Fruit fly (Drosophila melanogaster) whole organism, embryonic: ENCODE measurements around the gene haf.
A peak's percentile ranks its signal among the peaks of the same experiment; 100 is the strongest.

Experiments
- Blimp-1 ChIP-seq: fragments of 200-800 bp; sonication (Bioruptor generic); optimal IDR thresholded peaks from 3 replicates; lab custom pipeline; 2018; ENCODE audit warnings: missing biosample characterization, missing genetic modification characterization, mild to moderate bottlenecking, moderate library complexity, missing genetic modification reagents
- CG11085 ChIP-seq: fragments of 200-800 bp; sonication (Bioruptor generic); IDR thresholded peaks from 2 replicates; pipeline ENCODE4 v1.3.6; 2022; ENCODE audit warnings: missing biosample characterization, missing genetic modification characterization
- CG11093 ChIP-seq: fragments of 200-800 bp; sonication (Bioruptor generic); IDR thresholded peaks from 3 replicates; pipeline ENCODE4 v1.3.6; 2022; ENCODE audit warnings: missing biosample characterization, missing genetic modification characterization
- CG11723 ChIP-seq: fragments of 200-800 bp; sonication (Bioruptor generic); optimal IDR thresholded peaks from 2 replicates; lab custom pipeline; 2017; ENCODE audit warnings: missing biosample characterization, mild to moderate bottlenecking, missing genetic modification characterization
- CG13123 ChIP-seq: fragments of 200-800 bp; sonication (Bioruptor generic); optimal IDR thresholded peaks from 2 replicates; lab custom pipeline; 2016; ENCODE audit warnings: missing biosample characterization, missing genetic modification characterization
- CG13287 ChIP-seq: fragments of 200-800 bp; sonication (Bioruptor generic); IDR thresholded peaks from 2 replicates; pipeline ENCODE4 v1.3.6; 2022; ENCODE audit warnings: missing biosample characterization, missing genetic modification characterization; ENCODE audit not compliant: partially characterized antibody
- CG13894 ChIP-seq: fragments of 200-800 bp; sonication (Bioruptor generic); optimal IDR thresholded peaks from 3 replicates; lab custom pipeline; 2018; ENCODE audit warnings: missing biosample characterization, mild to moderate bottlenecking, missing genetic modification characterization, moderate library complexity
- CG15269 ChIP-seq: fragments of 200-800 bp; sonication (Bioruptor generic); optimal IDR thresholded peaks from 2 replicates; lab custom pipeline; 2018; ENCODE audit warnings: missing biosample characterization, mild to moderate bottlenecking, missing genetic modification characterization, moderate library complexity
- CG17328 ChIP-seq: fragments of 200-800 bp; sonication (Bioruptor generic); IDR thresholded peaks from 2 replicates; pipeline ENCODE4 v1.3.6; 2022; ENCODE audit warnings: missing biosample characterization, missing genetic modification characterization
- CG17361 ChIP-seq: fragments of 200-800 bp; sonication (Bioruptor generic); IDR thresholded peaks from 3 replicates; pipeline ENCODE4 v1.3.6; 2022; ENCODE audit warnings: missing biosample characterization, missing genetic modification characterization
- CG18619 ChIP-seq: fragments of 200-800 bp; sonication (Bioruptor generic); optimal IDR thresholded peaks from 3 replicates; lab custom pipeline; 2017; ENCODE audit warnings: missing biosample characterization, mild to moderate bottlenecking, missing genetic modification characterization
- CG3163 ChIP-seq: fragments of 200-800 bp; sonication (Bioruptor generic); optimal IDR thresholded peaks from 3 replicates; lab custom pipeline; 2016; ENCODE audit warnings: missing biosample characterization, missing genetic modification characterization
- CG33557 ChIP-seq: fragments of 200-800 bp; sonication (Bioruptor generic); optimal IDR thresholded peaks from 2 replicates; lab custom pipeline; 2019; ENCODE audit warnings: missing biosample characterization, mild to moderate bottlenecking, missing genetic modification characterization, moderate library complexity
- CG4404 ChIP-seq: fragments of 200-800 bp; sonication (Bioruptor generic); IDR thresholded peaks from 2 replicates; pipeline ENCODE4 v1.3.6; 2022; ENCODE audit warnings: missing biosample characterization, missing genetic modification characterization
- CG4730 ChIP-seq: fragments of 200-800 bp; sonication (Bioruptor generic); IDR thresholded peaks from 2 replicates; pipeline ENCODE4 v1.3.6; 2022; ENCODE audit warnings: missing biosample characterization, missing genetic modification characterization
- CG4854 ChIP-seq: fragments of 200-800 bp; sonication (Bioruptor generic); optimal IDR thresholded peaks from 2 replicates; lab custom pipeline; 2016; ENCODE audit warnings: missing biosample characterization, missing genetic modification characterization, inconsistent platforms
- CG6175 ChIP-seq: fragments of 200-800 bp; sonication (Bioruptor generic); IDR thresholded peaks from 3 replicates; pipeline ENCODE4 v1.3.6; 2022; ENCODE audit warnings: missing biosample characterization, missing genetic modification characterization
- CG9727 ChIP-seq: fragments of 200-800 bp; sonication (Bioruptor generic); optimal IDR thresholded peaks from 3 replicates; lab custom pipeline; 2017; ENCODE audit warnings: missing biosample characterization, mild to moderate bottlenecking, missing genetic modification characterization
- CG9876 ChIP-seq: fragments of 200-800 bp; sonication (Bioruptor generic); optimal IDR thresholded peaks from 2 replicates; lab custom pipeline; 2016; ENCODE audit warnings: missing biosample characterization, missing genetic modification characterization
- Dip2 ChIP-seq: fragments of 200-800 bp; sonication (Bioruptor generic); IDR thresholded peaks from 2 replicates; pipeline ENCODE4 v1.3.6; 2022; ENCODE audit warnings: missing biosample characterization, missing genetic modification characterization
- Eip74EF ChIP-seq, 2 experiments: fragments of 200-800 bp in 1 of 2; fragments of >200 bp in 1 of 2; sonication (Bioruptor generic) in 1 of 2; optimal IDR thresholded peaks; 2 replicates each; lab custom pipeline; 2017 to 2019; ENCODE audit warnings: missing biosample characterization in 2 of 2, missing genetic modification characterization in 2 of 2, mild to moderate bottlenecking in 1 of 2, moderate library complexity in 1 of 2
- Elba2 ChIP-seq: fragments of 200-800 bp; sonication (Bioruptor generic); optimal IDR thresholded peaks from 3 replicates; lab custom pipeline; 2016; ENCODE audit warnings: missing biosample characterization, missing genetic modification characterization
- GATAe ChIP-seq: fragments of 200-800 bp; sonication (Bioruptor generic); conservative IDR thresholded peaks from 2 replicates; pipeline ENCODE4 v1.3.6; 2022; ENCODE audit warnings: missing biosample characterization, missing genetic modification characterization
- H2.0 ChIP-seq: fragments of 200-800 bp; sonication (Bioruptor generic); IDR thresholded peaks from 2 replicates; pipeline ENCODE4 v1.3.6; 2022; ENCODE audit warnings: missing biosample characterization, missing genetic modification characterization
- HmgD ChIP-seq: fragments of 200-800 bp; sonication (Bioruptor generic); optimal IDR thresholded peaks from 3 replicates; lab custom pipeline; 2016; ENCODE audit warnings: missing biosample characterization, missing genetic modification characterization
- Neu2 ChIP-seq: fragments of 200-800 bp; sonication (Bioruptor generic); optimal IDR thresholded peaks from 3 replicates; lab custom pipeline; 2016; ENCODE audit warnings: missing biosample characterization, missing genetic modification characterization, borderline replicate concordance
- Nf-YB ChIP-seq: fragments of 200-800 bp; sonication (Bioruptor generic); optimal IDR thresholded peaks from 3 replicates; lab custom pipeline; 2019; ENCODE audit warnings: missing biosample characterization, mild to moderate bottlenecking, missing genetic modification characterization, moderate library complexity
- Nf-YC ChIP-seq: fragments of 200-800 bp; optimal IDR thresholded peaks from 3 replicates; lab custom pipeline; 2019; ENCODE audit warnings: missing biosample characterization, mild to moderate bottlenecking, missing genetic modification characterization, moderate library complexity
- Oli ChIP-seq: fragments of 200-800 bp; sonication (Bioruptor generic); optimal IDR thresholded peaks from 2 replicates; lab custom pipeline; 2018; ENCODE audit warnings: missing biosample characterization, mild to moderate bottlenecking, missing genetic modification characterization, moderate library complexity
- Ssrp ChIP-seq: fragments of 200-800 bp; sonication (Bioruptor generic); optimal IDR thresholded peaks from 2 replicates; lab custom pipeline; 2018; ENCODE audit warnings: missing biosample characterization, mild to moderate bottlenecking, missing genetic modification characterization, moderate library complexity
- bbx ChIP-seq: fragments of 200-800 bp; sonication (Bioruptor generic); IDR thresholded peaks from 2 replicates; pipeline ENCODE4 v1.3.6; 2022; ENCODE audit warnings: missing biosample characterization, missing genetic modification characterization; ENCODE audit not compliant: partially characterized antibody
- btn ChIP-seq: fragments of 200-800 bp; sonication (Bioruptor generic); optimal IDR thresholded peaks from 2 replicates; lab custom pipeline; 2016; ENCODE audit warnings: missing biosample characterization, missing genetic modification characterization
- dysf ChIP-seq: fragments of 200-800 bp; sonication (Bioruptor generic); IDR thresholded peaks from 3 replicates; pipeline ENCODE4 v1.3.6; 2022; ENCODE audit warnings: missing biosample characterization, missing genetic modification characterization
- ewg ChIP-seq: fragments of 200-800 bp; sonication (Bioruptor generic); optimal IDR thresholded peaks from 3 replicates; lab custom pipeline; 2017; ENCODE audit warnings: mild to moderate bottlenecking, missing biosample characterization, missing genetic modification reagents, missing genetic modification characterization
- fd102C ChIP-seq: fragments of 200-800 bp; sonication (Bioruptor generic); optimal IDR thresholded peaks from 2 replicates; lab custom pipeline; 2018; ENCODE audit warnings: missing biosample characterization, mild to moderate bottlenecking, missing genetic modification characterization, moderate library complexity
- ind ChIP-seq: fragments of 200-800 bp; sonication (Bioruptor generic); optimal IDR thresholded peaks from 3 replicates; lab custom pipeline; 2016; ENCODE audit warnings: missing biosample characterization, missing genetic modification characterization
- kay ChIP-seq: fragments of 200-800 bp; sonication (Bioruptor generic); optimal IDR thresholded peaks from 2 replicates; lab custom pipeline; 2016; ENCODE audit warnings: missing biosample characterization, missing genetic modification characterization
- nerfin-2 ChIP-seq: fragments of 200-800 bp; sonication (Bioruptor generic); IDR thresholded peaks from 2 replicates; pipeline ENCODE4 v1.3.6; 2022; ENCODE audit warnings: missing biosample characterization, missing genetic modification characterization; ENCODE audit not compliant: partially characterized antibody
- onecut ChIP-seq: fragments of 200-800 bp; sonication (Bioruptor generic); IDR thresholded peaks from 2 replicates; pipeline ENCODE4 v1.3.6; 2022; ENCODE audit warnings: missing biosample characterization, missing genetic modification characterization
- pros ChIP-seq: fragments of 200-800 bp; sonication (Bioruptor generic); optimal IDR thresholded peaks from 3 replicates; lab custom pipeline; 2019; ENCODE audit warnings: missing biosample characterization, mild to moderate bottlenecking, missing genetic modification characterization, moderate library complexity
- pzg ChIP-seq: fragments of 200-800 bp; sonication (Bioruptor generic); optimal IDR thresholded peaks from 3 replicates; lab custom pipeline; 2018; ENCODE audit warnings: missing biosample characterization, mild to moderate bottlenecking, missing genetic modification characterization, moderate library complexity
- scrt ChIP-seq: fragments of 200-800 bp; sonication (Bioruptor generic); optimal IDR thresholded peaks from 2 replicates; lab custom pipeline; 2018; ENCODE audit warnings: missing biosample characterization, mild to moderate bottlenecking, missing genetic modification characterization, moderate library complexity
- sd ChIP-seq: fragments of 200-800 bp; sonication (Bioruptor generic); optimal IDR thresholded peaks from 3 replicates; lab custom pipeline; 2018; ENCODE audit warnings: missing biosample characterization, mild to moderate bottlenecking, missing genetic modification characterization, moderate library complexity
- sens-2 ChIP-seq: fragments of 200-800 bp; sonication (Bioruptor generic); IDR thresholded peaks from 2 replicates; pipeline ENCODE4 v1.3.6; 2022; ENCODE audit warnings: missing biosample characterization, missing genetic modification characterization
- sima ChIP-seq: fragments of 200-800 bp; sonication (Bioruptor generic); optimal IDR thresholded peaks from 2 replicates; lab custom pipeline; 2016; ENCODE audit warnings: missing biosample characterization, missing genetic modification characterization
- slbo ChIP-seq: fragments of 200-800 bp; sonication (Bioruptor generic); IDR thresholded peaks from 2 replicates; pipeline ENCODE4 v1.3.6; 2022; ENCODE audit warnings: missing biosample characterization, missing genetic modification characterization
- stc ChIP-seq: fragments of 200-800 bp; sonication (Bioruptor generic); IDR thresholded peaks from 2 replicates; pipeline ENCODE4 v1.3.6; 2022; ENCODE audit warnings: missing biosample characterization, missing genetic modification characterization
- toy ChIP-seq: fragments of 200-800 bp; sonication (Bioruptor generic); IDR thresholded peaks from 2 replicates; pipeline ENCODE4 v1.3.6; 2022; ENCODE audit warnings: missing biosample characterization, missing genetic modification characterization
- trh ChIP-seq: fragments of 200-800 bp; sonication (Bioruptor generic); optimal IDR thresholded peaks from 2 replicates; lab custom pipeline; 2016; ENCODE audit warnings: missing biosample characterization, missing genetic modification characterization
- twi ChIP-seq: fragments of 200-800 bp; optimal IDR thresholded peaks from 2 replicates; lab custom pipeline; 2019; ENCODE audit warnings: missing biosample characterization, mild to moderate bottlenecking, missing genetic modification characterization, moderate library complexity
- vvl ChIP-seq: fragments of 200-800 bp; sonication (Bioruptor generic); IDR thresholded peaks from 2 replicates; pipeline ENCODE4 v1.3.6; 2022; ENCODE audit warnings: missing biosample characterization, missing genetic modification characterization

The haf gene

dm6 chr2L:1615753-1616152, 60.8 kb downstream of the haf start (continued):
- TF ChIP-seq CG11085 (GFP tag; lab: Robert Waterston, UW) (no peak; the same call in 1 of the 2 replicates), CG9876 (GFP tag; lab: Kevin White, UChicago) (no peak), CG33557 (GFP tag; lab: Kevin White, UChicago) (no peak), Elba2 (GFP tag; lab: Kevin White, UChicago) (no peak), CG3163 (GFP tag; lab: Kevin White, UChicago) (no peak), vvl (GFP tag; lab: Robert Waterston, UW) (peak; percentile 82), fd102C (GFP tag; lab: Kevin White, UChicago) (no peak), CG9727 (GFP tag; lab: Kevin White, UChicago) (peak; percentile 65), scrt (GFP tag; lab: Kevin White, UChicago) (peak; percentile 64), nerfin-2 (GFP tag; lab: Robert Waterston, UW) (no peak), CG17361 (peak; percentile 59; the same call in 2 of the 3 replicates), CG13287 (GFP tag; lab: Robert Waterston, UW) (no peak), Nf-YC (no peak), CG17328 (GFP tag; lab: Robert Waterston, UW) (peak; percentile 61; the same call in 1 of the 2 replicates), trh (GFP tag; lab: Kevin White, UChicago) (no peak), Oli (tag; lab: Kevin White, UChicago) (peak; percentile 67), Neu2 (no peak), pzg (no peak), CG4730 (GFP tag; lab: Robert Waterston, UW) (peak; percentile 49), bbx (no peak), CG11093 (GFP tag; lab: Robert Waterston, UW) (peak; percentile 58; the same call in 1 of the 3 replicates), CG15269 (tag; lab: Kevin White, UChicago) (peak; percentile 60), Eip74EF (GFP tag; optimal IDR thresholded peaks at IDR 0.05; lab: Kevin White, UChicago) (peak in 1 of 2 experiments; percentile 47), ind (GFP tag; lab: Kevin White, UChicago) (peak; percentile 71), pros (GFP tag; lab: Kevin White, UChicago) (peak; percentile 39), H2.0 (GFP tag; lab: Robert Waterston, UW) (peak; percentile 52; the same call in 1 of the 2 replicates), CG11723 (GFP tag; lab: Kevin White, UChicago) (peak; percentile 40), Dip2 (GFP tag; lab: Robert Waterston, UW) (no peak), sd (tag; lab: Kevin White, UChicago) (peak; percentile 19), CG4404 (GFP tag; lab: Robert Waterston, UW) (no peak), toy (GFP tag; lab: Robert Waterston, UW) (no peak), btn (GFP tag; lab: Kevin White, UChicago) (peak; percentile 53), Ssrp (tag; lab: Kevin White, UChicago) (peak; percentile 61), onecut (peak; percentile 55), GATAe (GFP tag; lab: Robert Waterston, UW) (no peak), HmgD (GFP tag; lab: Kevin White, UChicago) (no peak), slbo (GFP tag; lab: Robert Waterston, UW) (peak; percentile 71), stc (GFP tag; lab: Robert Waterston, UW) (peak; percentile 64), ewg (peak; percentile 25), dysf (GFP tag; lab: Robert Waterston, UW) (peak; percentile 80), Blimp-1 (peak; percentile 73), CG13123 (GFP tag; lab: Kevin White, UChicago) (no peak), Nf-YB (GFP tag; lab: Kevin White, UChicago) (peak; percentile 31), twi (tag; lab: Kevin White, UChicago) (no peak), CG4854 (GFP tag; lab: Kevin White, UChicago) (peak; percentile 19), CG13894 (tag; lab: Kevin White, UChicago) (peak; percentile 45), CG6175 (GFP tag; lab: Robert Waterston, UW) (no peak; the same call in 2 of the 3 replicates), sima (GFP tag; lab: Kevin White, UChicago) (no peak), CG18619 (GFP tag; lab: Kevin White, UChicago) (peak; percentile 48), sens-2 (GFP tag; lab: Robert Waterston, UW) (0 out of 2 replicates have a peak, but pooled peaks have one; percentile 37), kay (GFP tag; lab: Kevin White, UChicago) (no peak)
